Worm (Caenorhabditis elegans) whole organism, late embryonic: Measurements from ENCODE around the gene R03H10.11.

Source experiments
- C08G9.2 ChIP-seq: sonication (generic microtip); optimal IDR thresholded peaks from 2 replicates; lab custom pipeline; 2016; ENCODE audit warnings: mild to moderate bottlenecking, missing genetic modification characterization, moderate library complexity, missing compliant biosample characterization
- K09A11.1 ChIP-seq: sonication (generic microtip); optimal IDR thresholded peaks from 2 replicates; lab custom pipeline; 2017; ENCODE audit warnings: antibody characterized with exemption, mild to moderate bottlenecking, missing genetic modification characterization, missing compliant biosample characterization; ENCODE audit not compliant: insufficient read depth
- T23F11.4 ChIP-seq: fragments of 200-800 bp; sonication (Bioruptor generic); optimal IDR thresholded peaks from 2 replicates; lab custom pipeline; 2018; ENCODE audit warnings: mild to moderate bottlenecking, missing genetic modification characterization, missing compliant biosample characterization
- Y22D7AL.16 ChIP-seq: sonication (generic microtip); optimal IDR thresholded peaks from 2 replicates; lab custom pipeline; 2016; ENCODE audit warnings: missing genetic modification characterization, missing compliant biosample characterization
- ceh-18 ChIP-seq: sonication (generic microtip); optimal IDR thresholded peaks from 2 replicates; lab custom pipeline; 2016; ENCODE audit warnings: missing genetic modification characterization, missing compliant biosample characterization
- ceh-19 ChIP-seq: fragments of 200-800 bp; sonication (Bioruptor generic); optimal IDR thresholded peaks from 2 replicates; lab custom pipeline; 2018; ENCODE audit warnings: mild to moderate bottlenecking, missing genetic modification characterization, missing compliant biosample characterization
- ceh-2 ChIP-seq: sonication (generic microtip); optimal IDR thresholded peaks from 2 replicates; lab custom pipeline; 2016; ENCODE audit warnings: missing genotype, missing genetic modification characterization, missing compliant biosample characterization
- ceh-22 ChIP-seq: sonication (generic microtip); optimal IDR thresholded peaks from 2 replicates; lab custom pipeline; 2017; ENCODE audit warnings: missing biosample characterization, missing genetic modification characterization
- ceh-30 ChIP-seq: fragments of 150-350 bp; optimal IDR thresholded peaks from 2 replicates; lab custom pipeline; 2014; ENCODE audit warnings: missing biosample characterization, missing genetic modification characterization
- ceh-31 ChIP-seq: sonication (generic microtip); optimal IDR thresholded peaks from 2 replicates; lab custom pipeline; 2016; ENCODE audit warnings: missing genetic modification characterization, missing compliant biosample characterization
- ceh-34 ChIP-seq: sonication (generic microtip); optimal IDR thresholded peaks from 2 replicates; lab custom pipeline; 2016; ENCODE audit warnings: mild to moderate bottlenecking, missing genetic modification characterization, missing compliant biosample characterization
- ceh-6 ChIP-seq: fragments of 200-800 bp; sonication (Bioruptor generic); optimal IDR thresholded peaks from 2 replicates; lab custom pipeline; 2018; ENCODE audit warnings: mild to moderate bottlenecking, missing genetic modification characterization, missing compliant biosample characterization
- che-1 ChIP-seq: sonication (generic microtip); optimal IDR thresholded peaks from 2 replicates; lab custom pipeline; 2016; ENCODE audit warnings: mild to moderate bottlenecking, missing genetic modification characterization, missing compliant biosample characterization
- dmd-4 ChIP-seq: sonication (generic microtip); optimal IDR thresholded peaks from 2 replicates; lab custom pipeline; 2016; ENCODE audit warnings: borderline replicate concordance, missing genetic modification characterization, missing compliant biosample characterization
- dve-1 ChIP-seq: sonication (generic microtip); optimal IDR thresholded peaks from 2 replicates; lab custom pipeline; 2017; ENCODE audit warnings: antibody characterized with exemption, mild to moderate bottlenecking, missing genetic modification characterization, missing compliant biosample characterization
- elt-2 ChIP-seq: sonication (generic microtip); optimal IDR thresholded peaks from 2 replicates; lab custom pipeline; 2016; ENCODE audit warnings: missing genetic modification reagents, missing genetic modification characterization, missing compliant biosample characterization
- ets-4 ChIP-seq: sonication (generic microtip); optimal IDR thresholded peaks from 2 replicates; lab custom pipeline; 2016; ENCODE audit warnings: missing genetic modification characterization, missing compliant biosample characterization
- eyg-1 ChIP-seq: sonication (generic microtip); optimal IDR thresholded peaks from 2 replicates; lab custom pipeline; 2016; ENCODE audit warnings: missing genotype, missing genetic modification characterization, missing compliant biosample characterization
- fkh-10 ChIP-seq: fragments of 150-350 bp; optimal IDR thresholded peaks from 2 replicates; lab custom pipeline; 2014; ENCODE audit warnings: missing biosample characterization, missing genetic modification reagents, missing genetic modification characterization
- hlh-15 ChIP-seq: sonication (generic microtip); optimal IDR thresholded peaks from 2 replicates; lab custom pipeline; 2016; ENCODE audit warnings: missing genetic modification characterization, missing compliant biosample characterization
- hlh-8 ChIP-seq: sonication (generic microtip); optimal IDR thresholded peaks from 2 replicates; lab custom pipeline; 2016; ENCODE audit warnings: missing genotype, missing genetic modification characterization, missing compliant biosample characterization
- madf-2 ChIP-seq: sonication (generic microtip); optimal IDR thresholded peaks from 2 replicates; lab custom pipeline; 2017; ENCODE audit warnings: missing genetic modification characterization, missing compliant biosample characterization
- nfya-1 ChIP-seq: sonication (generic microtip); optimal IDR thresholded peaks from 2 replicates; lab custom pipeline; 2017; ENCODE audit warnings: missing genetic modification characterization, mild to moderate bottlenecking, missing compliant biosample characterization, antibody characterized with exemption, moderate library complexity
- nhr-11 ChIP-seq: fragments of 150-350 bp; optimal IDR thresholded peaks from 2 replicates; lab custom pipeline; 2014; ENCODE audit warnings: missing biosample characterization, missing genetic modification characterization
- nhr-232 ChIP-seq: sonication (generic microtip); optimal IDR thresholded peaks from 2 replicates; lab custom pipeline; 2016; ENCODE audit warnings: missing genetic modification characterization, missing compliant biosample characterization
- npax-4 ChIP-seq: sonication (generic microtip); optimal IDR thresholded peaks from 2 replicates; lab custom pipeline; 2016; ENCODE audit warnings: missing genetic modification characterization, missing compliant biosample characterization
- odd-2 ChIP-seq: sonication (generic microtip); optimal IDR thresholded peaks from 2 replicates; lab custom pipeline; 2017; ENCODE audit warnings: antibody characterized with exemption, mild to moderate bottlenecking, missing genetic modification characterization, missing compliant biosample characterization
- pat-9 ChIP-seq: fragments of 200-800 bp; sonication (Bioruptor generic); optimal IDR thresholded peaks from 2 replicates; lab custom pipeline; 2018; ENCODE audit warnings: mild to moderate bottlenecking, missing genetic modification characterization, moderate library complexity, missing compliant biosample characterization
- pax-1 ChIP-seq: fragments of 150-350 bp; optimal IDR thresholded peaks from 2 replicates; lab custom pipeline; 2014; ENCODE audit warnings: missing biosample characterization, missing genetic modification characterization
- pha-2 ChIP-seq: sonication (generic microtip); optimal IDR thresholded peaks from 2 replicates; lab custom pipeline; 2017; ENCODE audit warnings: mild to moderate bottlenecking, missing genetic modification characterization, missing compliant biosample characterization
- pha-4 ChIP-seq: fragments of 150-350 bp; optimal IDR thresholded peaks from 2 replicates; lab custom pipeline; 2018; ENCODE audit warnings: missing biosample characterization, missing genetic modification reagents, missing genetic modification characterization
- pros-1 ChIP-seq: fragments of 150-350 bp; optimal IDR thresholded peaks from 2 replicates; lab custom pipeline; 2014; ENCODE audit warnings: missing biosample characterization, missing genetic modification reagents, missing genetic modification characterization
- rnt-1 ChIP-seq: sonication (generic microtip); optimal IDR thresholded peaks from 2 replicates; lab custom pipeline; 2016; ENCODE audit warnings: missing genetic modification characterization, missing compliant biosample characterization
- sox-2 ChIP-seq: fragments of 200-800 bp; sonication (Bioruptor generic); IDR thresholded peaks from 2 replicates; pipeline ENCODE4 v1.3.6; 2022; ENCODE audit warnings: missing genetic modification reagents, missing genetic modification characterization, missing compliant biosample characterization
- syd-9 ChIP-seq: sonication (generic microtip); optimal IDR thresholded peaks from 2 replicates; lab custom pipeline; 2016; ENCODE audit warnings: mild to moderate bottlenecking, missing genetic modification characterization, moderate library complexity, missing compliant biosample characterization
- tbx-2 ChIP-seq: sonication (generic microtip); optimal IDR thresholded peaks from 2 replicates; lab custom pipeline; 2016; ENCODE audit warnings: missing genetic modification characterization, missing compliant biosample characterization
- tbx-7 ChIP-seq: sonication (generic microtip); optimal IDR thresholded peaks from 2 replicates; lab custom pipeline; 2016; ENCODE audit warnings: missing genotype, missing genetic modification characterization, missing compliant biosample characterization
- unc-55 ChIP-seq: sonication (generic microtip); optimal IDR thresholded peaks from 2 replicates; lab custom pipeline; 2017; ENCODE audit warnings: missing biosample characterization, missing genetic modification reagents, missing genetic modification characterization
- zip-5 ChIP-seq: sonication (generic microtip); optimal IDR thresholded peaks from 2 replicates; lab custom pipeline; 2016; ENCODE audit warnings: missing genetic modification characterization, missing compliant biosample characterization

The R03H10.11 gene

DNA sequence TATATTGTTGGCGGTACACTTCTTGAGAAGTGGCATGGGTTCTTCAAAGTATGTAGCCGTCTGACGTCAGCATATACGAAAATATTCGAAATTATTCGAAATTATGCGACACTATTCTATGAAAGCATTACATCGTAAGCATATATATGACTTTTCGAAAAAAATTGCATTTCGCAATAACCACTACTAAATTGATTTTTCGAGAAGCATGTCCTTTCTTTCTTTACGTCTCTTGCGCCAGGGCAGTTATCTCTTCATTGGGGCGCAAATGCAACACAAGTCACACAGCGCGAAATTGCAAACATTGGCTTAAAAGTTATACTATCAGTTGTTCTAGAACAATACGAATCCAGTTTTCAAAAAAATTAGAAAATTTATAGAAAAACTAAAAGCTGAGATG, 8.6 kb upstream of the R03H10.11 start:
- TF ChIP-seq pat-9 (tag; lab: Kevin White, UChicago) (no peak), hlh-15 (no peak), tbx-2 (tag; lab: Kevin White, UChicago) (no peak), madf-2 (tag; lab: Kevin White, UChicago) (no peak), ceh-2 (no peak), C08G9.2 (no peak)

DNA sequence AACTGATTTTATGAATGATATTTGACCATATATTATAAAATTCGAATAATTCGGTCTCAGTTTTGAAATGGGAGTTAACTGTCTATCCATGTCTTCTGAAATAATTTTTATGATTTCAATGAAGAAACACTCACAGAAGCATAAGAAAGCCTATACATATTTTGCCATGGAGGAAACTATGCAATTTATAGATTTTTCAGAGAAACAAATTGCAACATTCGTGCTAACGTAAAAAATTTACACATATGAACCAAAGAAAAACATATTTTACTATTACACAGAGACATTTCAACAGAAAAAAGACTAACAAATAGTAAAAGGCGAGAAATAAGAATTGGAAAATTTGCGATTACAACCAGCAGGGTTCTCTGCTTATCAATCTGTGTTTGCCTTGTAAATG, 3.6 kb upstream of the R03H10.11 start, which contains the start of gene R03H10.7:
Gene R03H10.7 (minus strand): TSS at position 101 of the 400 bp plus-strand sequence.
- TF ChIP-seq rnt-1 (no peak), ets-4 (tag; lab: Kevin White, UChicago) (no peak), dve-1 (tag; lab: Kevin White, UChicago) (no peak), fkh-10 (GFP tag; lab: Kevin White, UChicago) (no peak), pros-1 (tag; lab: Kevin White, UChicago) (no peak)

DNA sequence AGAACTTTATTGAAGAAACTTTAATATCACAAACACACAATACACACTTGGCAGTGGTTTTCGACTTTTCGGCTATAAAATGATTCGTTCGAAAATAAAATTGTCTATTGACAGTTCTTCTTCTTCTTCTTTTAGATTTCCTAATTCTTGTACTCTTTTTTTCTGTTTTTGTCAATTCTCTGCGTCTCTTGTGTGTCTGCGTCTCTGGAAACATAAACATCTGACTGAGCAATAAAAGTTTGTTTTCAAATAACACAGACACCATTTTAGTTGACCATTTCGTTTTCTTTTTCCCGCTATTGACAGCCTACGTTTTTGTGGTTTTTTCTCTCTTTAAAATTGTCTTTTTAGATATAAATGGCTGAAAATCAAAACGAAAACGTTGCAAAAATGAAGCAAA, 2.6 kb upstream of the R03H10.11 start, which contains the start of gene R03H10.1:
Gene R03H10.1 (plus strand): TSS at position 352 of the 400 bp plus-strand sequence.
- TF ChIP-seq Y22D7AL.16: no peak
- TF ChIP-seq ceh-30 (tag; lab: Kevin White, UChicago): no peak
- no peak for TF ChIP-seq pha-4 (tag; lab: Kevin White, UChicago)
- TF ChIP-seq tbx-7 (tag; lab: Kevin White, UChicago): no peak
- no peak for TF ChIP-seq ceh-19
- TF ChIP-seq odd-2 (tag; lab: Kevin White, UChicago): no peak
- TF ChIP-seq fkh-10 (GFP tag; lab: Kevin White, UChicago): no peak
- TF ChIP-seq sox-2 (GFP tag; lab: Robert Waterston, UW): no peak

DNA sequence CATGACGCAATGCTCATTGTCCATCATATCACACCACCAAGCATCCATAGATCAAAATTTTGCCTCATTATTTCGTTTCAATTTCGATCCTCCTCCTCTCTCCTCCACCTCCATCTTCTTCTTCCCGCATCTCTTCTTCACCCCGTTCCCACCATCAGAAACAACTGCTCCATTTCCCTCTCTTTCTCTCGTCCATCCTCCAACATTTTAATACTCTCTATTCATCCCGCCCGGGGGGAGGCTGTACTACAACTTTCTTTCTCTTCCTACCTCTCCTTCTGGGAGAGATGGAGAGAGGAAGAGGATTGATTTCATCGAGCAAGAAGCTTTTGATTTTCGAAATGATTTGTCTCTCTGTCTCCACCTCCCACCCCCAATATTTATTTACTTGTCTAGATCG, 1.5 kb downstream of the R03H10.11 start:
- no peak for TF ChIP-seq ceh-31
- no peak for TF ChIP-seq che-1 (tag; lab: Kevin White, UChicago)
- no peak for TF ChIP-seq hlh-15
- TF ChIP-seq pha-4 (tag; lab: Kevin White, UChicago): no peak
- no peak for TF ChIP-seq C08G9.2
- TF ChIP-seq K09A11.1 (tag; lab: Kevin White, UChicago): no peak
- TF ChIP-seq eyg-1 (tag; lab: Kevin White, UChicago): no peak
- TF ChIP-seq elt-2: no peak
- TF ChIP-seq syd-9 (tag; lab: Kevin White, UChicago): no peak
- peak; percentile 26 for TF ChIP-seq tbx-2 (tag; lab: Kevin White, UChicago)
- TF ChIP-seq pat-9 (tag; lab: Kevin White, UChicago): no peak
- TF ChIP-seq ceh-22: no peak
- TF ChIP-seq pha-2 (tag; lab: Kevin White, UChicago): no peak
- no peak for TF ChIP-seq pax-1 (tag; lab: Kevin White, UChicago)
- no peak for TF ChIP-seq T23F11.4 (GFP tag; lab: Kevin White, UChicago)
- TF ChIP-seq ceh-30 (tag; lab: Kevin White, UChicago): no peak
- TF ChIP-seq nfya-1: peak; percentile 1
- no peak for TF ChIP-seq tbx-7 (tag; lab: Kevin White, UChicago)
- no peak for TF ChIP-seq hlh-8
- TF ChIP-seq ceh-6 (GFP tag; lab: Kevin White, UChicago): no peak
- peak; percentile 78 for TF ChIP-seq rnt-1
- TF ChIP-seq npax-4 (tag; lab: Kevin White, UChicago): no peak
- no peak for TF ChIP-seq zip-5 (tag; lab: Kevin White, UChicago)
- TF ChIP-seq unc-55 (GFP tag; lab: Kevin White, UChicago): peak; percentile 55
- no peak for TF ChIP-seq dmd-4 (tag; lab: Kevin White, UChicago)
- TF ChIP-seq nhr-232: no peak
- peak; percentile 33 for TF ChIP-seq ceh-34
- TF ChIP-seq nhr-11 (tag; lab: Kevin White, UChicago): no peak
- TF ChIP-seq sox-2 (GFP tag; lab: Robert Waterston, UW): no peak
- peak; percentile 81 for TF ChIP-seq ceh-18
- TF ChIP-seq Y22D7AL.16: no peak
